Fruit fly (Drosophila melanogaster): ENCODE measurements around the gene CG5986.

Gene CG5986

dm6 chr3R:24069965-24070364 is 22.4 kb downstream of the CG5986 start:
- TF ChIP-seq psq (optimal IDR thresholded peaks at IDR 0.05), result no peak
- no peak for TF ChIP-seq h (optimal IDR thresholded peaks at IDR 0.05)
- TF ChIP-seq ttk (optimal IDR thresholded peaks at IDR 0.05), result no peak
- TF ChIP-seq Myc (optimal IDR thresholded peaks at IDR 0.05), result no peak
- no peak for TF ChIP-seq Sin3A (optimal IDR thresholded peaks at IDR 0.05)
- TF ChIP-seq insv (optimal IDR thresholded peaks at IDR 0.05), result no peak

DNA sequence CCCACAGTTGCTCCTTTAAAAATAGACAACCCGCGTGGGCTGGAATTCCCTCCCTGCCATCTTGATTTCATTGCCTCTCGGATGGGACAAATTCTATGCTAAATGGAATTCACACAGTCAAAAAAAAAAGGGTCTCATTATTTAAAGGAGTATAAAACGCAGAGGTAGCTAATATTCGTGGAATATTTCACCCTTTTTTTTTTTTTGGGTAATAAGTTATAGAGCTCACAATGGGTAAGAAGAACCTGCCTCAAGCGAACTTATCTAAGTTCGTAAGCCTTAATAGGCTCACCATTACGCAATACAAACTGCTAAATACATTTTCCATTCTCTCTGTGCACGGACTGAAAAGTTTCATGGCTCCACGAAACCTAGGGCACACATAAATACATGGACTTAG is 26.1 kb downstream of the CG5986 start:
- TF ChIP-seq Sin3A (optimal IDR thresholded peaks at IDR 0.05) (no peak), h (optimal IDR thresholded peaks at IDR 0.05) (no peak), ttk (optimal IDR thresholded peaks at IDR 0.05) (no peak), Myc (optimal IDR thresholded peaks at IDR 0.05) (no peak), insv (optimal IDR thresholded peaks at IDR 0.05) (no peak), psq (optimal IDR thresholded peaks at IDR 0.05) (no peak)

- TF ChIP-seq insv (optimal IDR thresholded peaks at IDR 0.05) (no peak), h (optimal IDR thresholded peaks at IDR 0.05) (no peak)
Measured at dm6 chr3R:24079110-24079509, 31.5 kb downstream of the CG5986 start.

DNA sequence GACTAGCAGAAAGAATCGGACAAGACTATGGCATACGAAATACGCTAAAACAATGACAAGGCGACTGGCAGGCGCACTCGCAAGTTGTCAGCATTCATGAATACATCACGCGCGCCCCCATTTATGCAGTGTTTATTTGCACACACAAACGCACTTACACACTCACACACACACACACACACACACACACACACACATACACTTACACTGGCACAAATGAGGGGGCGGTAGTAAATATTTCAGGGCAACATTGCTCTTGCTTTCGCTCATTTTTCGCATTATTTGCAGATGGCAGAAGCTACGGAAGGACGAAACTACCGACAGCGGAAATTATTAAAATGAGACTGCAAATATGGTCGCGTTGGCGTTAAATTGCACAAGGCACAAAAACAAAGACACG is 32.0 kb downstream of the CG5986 start:
- TF ChIP-seq Sin3A (optimal IDR thresholded peaks at IDR 0.05) (no peak), h (optimal IDR thresholded peaks at IDR 0.05) (no peak), Myc (optimal IDR thresholded peaks at IDR 0.05) (no peak), ttk (optimal IDR thresholded peaks at IDR 0.05) (no peak), insv (optimal IDR thresholded peaks at IDR 0.05) (no peak), psq (optimal IDR thresholded peaks at IDR 0.05) (no peak)

dm6 chr3R:24084975-24085374 is 37.4 kb downstream of the CG5986 start:
- TF ChIP-seq insv (optimal IDR thresholded peaks at IDR 0.05), result no peak
- no peak for TF ChIP-seq Myc (optimal IDR thresholded peaks at IDR 0.05)
- TF ChIP-seq ttk (optimal IDR thresholded peaks at IDR 0.05), result no peak
- no peak for TF ChIP-seq psq (optimal IDR thresholded peaks at IDR 0.05)
- TF ChIP-seq Sin3A (optimal IDR thresholded peaks at IDR 0.05), result no peak
- TF ChIP-seq h (optimal IDR thresholded peaks at IDR 0.05), result no peak

- no peak for TF ChIP-seq h (optimal IDR thresholded peaks at IDR 0.05)
- no peak for TF ChIP-seq Myc (optimal IDR thresholded peaks at IDR 0.05)
- TF ChIP-seq insv (optimal IDR thresholded peaks at IDR 0.05), result no peak
Measured at dm6 chr3R:24090143-24090542, 42.6 kb downstream of the CG5986 start.

DNA sequence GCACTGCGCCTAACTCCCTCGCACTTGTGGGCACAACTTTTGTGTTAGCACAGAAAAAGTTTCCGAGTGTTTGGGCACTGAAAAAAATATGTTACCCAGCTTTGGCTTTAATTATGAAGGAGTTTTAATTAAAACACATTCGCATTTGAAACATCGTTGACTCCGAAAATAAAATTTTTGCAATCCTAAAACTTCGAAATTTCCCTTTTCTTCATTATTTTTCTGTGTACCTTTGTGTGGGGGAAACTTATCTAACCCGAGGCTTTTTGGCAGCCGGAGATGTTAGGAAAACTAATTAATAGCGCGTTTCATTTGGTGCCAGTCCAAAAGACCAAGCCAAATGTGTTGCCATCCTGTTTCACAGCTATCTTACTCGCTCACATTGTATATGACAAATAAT is 44.1 kb downstream of the CG5986 start:
- TF ChIP-seq ttk (optimal IDR thresholded peaks at IDR 0.05), result no peak
- TF ChIP-seq psq (optimal IDR thresholded peaks at IDR 0.05), result no peak
- TF ChIP-seq Myc (optimal IDR thresholded peaks at IDR 0.05), result no peak
- no peak for TF ChIP-seq h (optimal IDR thresholded peaks at IDR 0.05)
- TF ChIP-seq Sin3A (optimal IDR thresholded peaks at IDR 0.05), result no peak

- TF ChIP-seq insv (optimal IDR thresholded peaks at IDR 0.05) (no peak), h (optimal IDR thresholded peaks at IDR 0.05) (no peak)
Measured at dm6 chr3R:24092590-24093151, 45.1 kb downstream of the CG5986 start.

dm6 chr3R:24093430-24093829 is 45.8 kb downstream of the CG5986 start:
- TF ChIP-seq insv (optimal IDR thresholded peaks at IDR 0.05), result no peak
- TF ChIP-seq h (optimal IDR thresholded peaks at IDR 0.05), result no peak
- TF ChIP-seq Sin3A (optimal IDR thresholded peaks at IDR 0.05), result no peak
- no peak for TF ChIP-seq ttk (optimal IDR thresholded peaks at IDR 0.05)
- no peak for TF ChIP-seq psq (optimal IDR thresholded peaks at IDR 0.05)
- TF ChIP-seq Myc (optimal IDR thresholded peaks at IDR 0.05), result no peak

Data from Kc167 (cell line).